Fruit fly (Drosophila melanogaster): Measurements from ENCODE around the gene HP1D3csd.

HP1D3csd gene

dm6 chrX:19152570-19153287, 37.3 kb upstream of the HP1D3csd start (continued):
- TF ChIP-seq CG1602 (GFP tag; optimal IDR thresholded peaks at IDR 0.05) (peak; percentile 56), CG17612 (GFP tag; IDR thresholded peaks at IDR 0.05) (no peak), lilli (GFP tag; optimal IDR thresholded peaks at IDR 0.05) (peak; percentile 35), pb (GFP tag; optimal IDR thresholded peaks at IDR 0.05) (no peak), pzg (GFP tag; optimal IDR thresholded peaks at IDR 0.05) (no peak), CG14050 (GFP tag; IDR thresholded peaks at IDR 0.05) (peak; percentile 36; the same call in 1 of the 3 replicates), salm (tag; optimal IDR thresholded peaks at IDR 0.05) (peak; percentile 39), Trl (optimal IDR thresholded peaks at IDR 0.05) (no peak), Trl (GFP tag; optimal IDR thresholded peaks at IDR 0.05) (no peak), pan (optimal IDR thresholded peaks at IDR 0.05) (no peak), pan (GFP tag; optimal IDR thresholded peaks at IDR 0.05 in 1 of 2, IDR thresholded peaks at IDR 0.05 in 1 of 2) (peak in 1 of 2 experiments; percentile 23), grau (tag; optimal IDR thresholded peaks at IDR 0.05) (peak; percentile 61), dimm (GFP tag; IDR thresholded peaks at IDR 0.05) (no peak), Dek (tag; optimal IDR thresholded peaks at IDR 0.05) (peak; percentile 16), Chrac-16 (GFP tag; optimal IDR thresholded peaks at IDR 0.05) (peak; percentile 37), CG13296 (GFP tag; optimal IDR thresholded peaks at IDR 0.05) (peak; percentile 21), gcm (GFP tag; optimal IDR thresholded peaks at IDR 0.05) (peak; percentile 51), CG4404 (GFP tag; IDR thresholded peaks at IDR 0.05) (no peak), BEAF-32 (GFP tag; optimal IDR thresholded peaks at IDR 0.05) (no peak), CG2116 (GFP tag; optimal IDR thresholded peaks at IDR 0.05) (peak; percentile 2), CG8281 (tag; optimal IDR thresholded peaks at IDR 0.05) (no peak), CG6272 (GFP tag; IDR thresholded peaks at IDR 0.05) (no peak), CG18599 (GFP tag; optimal IDR thresholded peaks at IDR 0.05) (peak; percentile 34), CG6765 (GFP tag; optimal IDR thresholded peaks at IDR 0.05) (no peak), CG13123 (GFP tag; optimal IDR thresholded peaks at IDR 0.05) (no peak), Hsf (GFP tag; optimal IDR thresholded peaks at IDR 0.05) (peak; percentile 34), CG34422 (GFP tag; IDR thresholded peaks at IDR 0.05) (no peak), CG2678 (tag; optimal IDR thresholded peaks at IDR 0.05) (peak; percentile 75), CG10654 (GFP tag; optimal IDR thresholded peaks at IDR 0.05) (peak; percentile 49), zen2 (GFP tag; IDR thresholded peaks at IDR 0.05; ENCODE audit: partially characterized antibody) (no peak), CG10366 (GFP tag; IDR thresholded peaks at IDR 0.05) (peak; percentile 46), Dp (GFP tag; optimal IDR thresholded peaks at IDR 0.05) (no peak), dati (GFP tag; IDR thresholded peaks at IDR 0.05) (no peak), CG32772 (GFP tag; IDR thresholded peaks at IDR 0.05) (peak; percentile 18; the same call in 1 of the 2 replicates), nerfin-1 (tag; optimal IDR thresholded peaks at IDR 0.05) (peak; percentile 8), Kr (GFP tag; optimal IDR thresholded peaks at IDR 0.05) (no peak), grn (GFP tag; optimal IDR thresholded peaks at IDR 0.05) (no peak), CG18619 (GFP tag; optimal IDR thresholded peaks at IDR 0.05) (peak; percentile 25), CHES-1-like (GFP tag; optimal IDR thresholded peaks at IDR 0.05) (no peak), croc (GFP tag; conservative IDR thresholded peaks at IDR 0.05) (no peak; the same call in 1 of the 3 replicates), insv (GFP tag; optimal IDR thresholded peaks at IDR 0.05) (no peak), CG30431 (GFP tag; optimal IDR thresholded peaks at IDR 0.05) (peak; percentile 43), CG15269 (tag; optimal IDR thresholded peaks at IDR 0.05) (peak; percentile 65), CG6683 (GFP tag; optimal IDR thresholded peaks at IDR 0.05) (no peak), CG7987 (GFP tag; optimal IDR thresholded peaks at IDR 0.05) (no peak), ac (GFP tag; optimal IDR thresholded peaks at IDR 0.05) (no peak), CG1832 (GFP tag; optimal IDR thresholded peaks at IDR 0.05) (no peak), Rx (GFP tag; IDR thresholded peaks at IDR 0.05) (no peak), CG13624 (GFP tag; optimal IDR thresholded peaks at IDR 0.05) (no peak), CG10565 (GFP tag; optimal IDR thresholded peaks at IDR 0.05) (no peak)
